Worm (Caenorhabditis elegans): Measurements from ENCODE around the gene Y54G2A.48.
A peak's percentile ranks its signal among the peaks of the same experiment; 100 is the strongest.

The Y54G2A.48 gene

ce11 chrIV:2838308-2838707 lies 5.8 kb upstream of the Y54G2A.48 start, which contains the start of gene Y54G2A.7:
Y54G2A.7 (plus strand) TSS chrIV:2838608.
- TF ChIP-seq nhr-80 (tag; optimal IDR thresholded peaks at IDR 0.05) (peak; percentile 13), snpc-4 (GFP tag; optimal IDR thresholded peaks at IDR 0.05) (no peak), snpc-4 (tag; optimal IDR thresholded peaks at IDR 0.05) (no peak)

ce11 chrIV:2835364-2835763 lies 2.9 kb upstream of the Y54G2A.48 start, which contains the start of gene clec-82:
clec-82 (plus strand) TSS chrIV:2835664.
- TF ChIP-seq let-526 (GFP tag; IDR thresholded peaks at IDR 0.05) = no peak
- TF ChIP-seq attf-3 (GFP tag; conservative IDR thresholded peaks at IDR 0.05) = no peak
- no peak for TF ChIP-seq fkh-3 (tag; optimal IDR thresholded peaks at IDR 0.05)
- no peak for TF ChIP-seq F57A8.1 (GFP tag; optimal IDR thresholded peaks at IDR 0.05)
- TF ChIP-seq aptf-2 (GFP tag; conservative IDR thresholded peaks at IDR 0.05) = no peak
- TF ChIP-seq nfya-1 (tag; optimal IDR thresholded peaks at IDR 0.05; ENCODE audit: borderline replicate concordance, insufficient read depth) = no peak
- TF ChIP-seq ceh-100 (GFP tag; IDR thresholded peaks at IDR 0.05) = no peak
- no peak for TF ChIP-seq aptf-3 (GFP tag; IDR thresholded peaks at IDR 0.05)
- no peak for TF ChIP-seq mxl-1 (tag; optimal IDR thresholded peaks at IDR 0.05)
- no peak for TF ChIP-seq lsy-27 (tag; optimal IDR thresholded peaks at IDR 0.05; ENCODE audit: borderline replicate concordance, insufficient read depth)
- TF ChIP-seq egl-18 (GFP tag; IDR thresholded peaks at IDR 0.05) = no peak

- no peak for TF ChIP-seq madf-6 (GFP tag; IDR thresholded peaks at IDR 0.05)
- no peak for TF ChIP-seq Y53G8AR.9 (GFP tag; conservative IDR thresholded peaks at IDR 0.05)
- TF ChIP-seq F49E8.2 (tag; optimal IDR thresholded peaks at IDR 0.05; ENCODE audit: insufficient read depth) = no peak
- TF ChIP-seq ztf-25 (GFP tag; IDR thresholded peaks at IDR 0.05) = no peak
- no peak for TF ChIP-seq ceh-58 (GFP tag; IDR thresholded peaks at IDR 0.05)
Measured at ce11 chrIV:2834516-2834915, 2.0 kb upstream of the Y54G2A.48 start, which contains the start of gene pudl-2. pudl-2 (plus strand) TSS chrIV:2834816.

ce11 chrIV:2826335-2826734 lies 6.2 kb downstream of the Y54G2A.48 start:
- TF ChIP-seq nhr-80 (tag; optimal IDR thresholded peaks at IDR 0.05) = peak; percentile 58
- TF ChIP-seq F52B5.7 (tag; optimal IDR thresholded peaks at IDR 0.05) = no peak
- TF ChIP-seq nfya-1 (tag; optimal IDR thresholded peaks at IDR 0.05; ENCODE audit: borderline replicate concordance, insufficient read depth) = no peak
- TF ChIP-seq ceh-40 (GFP tag; IDR thresholded peaks at IDR 0.05) = no peak

ce11 chrIV:2825460-2826103 lies 6.9 kb downstream of the Y54G2A.48 start:
- TF ChIP-seq atf-7 (tag; optimal IDR thresholded peaks at IDR 0.05) = peak; percentile 3
- no peak for TF ChIP-seq F23B12.7 (tag; optimal IDR thresholded peaks at IDR 0.05; ENCODE audit: insufficient read depth)
- TF ChIP-seq tbp1 (GFP tag; optimal IDR thresholded peaks at IDR 0.05) = peak; percentile 37
- TF ChIP-seq snpc-1.3 (tag; optimal IDR thresholded peaks at IDR 0.05; ENCODE audit: insufficient read depth) = peak; percentile 45
- no peak for TF ChIP-seq nfya-1 (tag; optimal IDR thresholded peaks at IDR 0.05; ENCODE audit: borderline replicate concordance, insufficient read depth)
- TF ChIP-seq F57C9.4 (tag; optimal IDR thresholded peaks at IDR 0.05) = no peak
- TF ChIP-seq snpc-3.4 (tag; optimal IDR thresholded peaks at IDR 0.05) = peak; percentile 76
- peak; percentile 5 for TF ChIP-seq lsl-1 (GFP tag; optimal IDR thresholded peaks at IDR 0.05)
- no peak for TF ChIP-seq F55B11.4 (tag; optimal IDR thresholded peaks at IDR 0.05; ENCODE audit: borderline replicate concordance, insufficient read depth)
- peak; percentile 89 for TF ChIP-seq snpc-4 (GFP tag; optimal IDR thresholded peaks at IDR 0.05)
- peak; percentile 77 to 95 (median 90) for TF ChIP-seq snpc-4 (tag; optimal IDR thresholded peaks at IDR 0.05)
- peak; percentile 83 for TF ChIP-seq him-1 (tag; optimal IDR thresholded peaks at IDR 0.05)
- no peak for TF ChIP-seq ekl-4 (GFP tag; IDR thresholded peaks at IDR 0.05)
- peak; percentile 94 for TF ChIP-seq snpc-1.1 (tag; optimal IDR thresholded peaks at IDR 0.05; ENCODE audit: insufficient read depth)
- no peak for TF ChIP-seq ceh-79 (tag; optimal IDR thresholded peaks at IDR 0.05)
